Worm (Caenorhabditis elegans) whole organism, L4/young adult: ENCODE results near the gene dpy-10.

Experiments
- dao-5 ChIP-seq: sonication (generic microtip); optimal IDR thresholded peaks from 2 replicates; lab custom pipeline; 2016; ENCODE audit warnings: missing genotype, missing genetic modification characterization, moderate library complexity, missing compliant biosample characterization
- him-1 ChIP-seq: sonication (generic microtip); optimal IDR thresholded peaks from 2 replicates; lab custom pipeline; 2016; ENCODE audit warnings: missing genotype, missing genetic modification reagents, missing genetic modification characterization, missing compliant biosample characterization

DNA sequence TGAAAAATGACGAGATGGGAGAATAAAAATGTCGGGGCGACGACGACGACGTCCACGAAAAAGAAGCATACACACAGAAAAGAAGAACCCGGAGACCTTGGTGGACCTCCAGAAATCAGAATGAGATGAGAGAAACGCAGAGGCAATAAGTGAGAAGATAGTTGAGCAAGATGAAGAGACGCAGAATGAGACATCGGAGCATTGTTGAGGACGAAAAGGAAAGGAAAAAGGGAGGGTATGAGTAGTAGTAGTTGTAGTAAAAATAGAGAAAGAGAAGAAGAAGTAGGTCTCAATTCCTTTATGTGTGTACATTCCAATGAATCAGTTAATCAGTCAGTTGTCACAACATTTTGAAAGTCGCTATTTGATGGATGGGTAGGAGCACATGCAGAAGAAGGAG lies 17.3 kb upstream of the dpy-10 start, which contains the start of gene T14B4.8:
- no peak for TF ChIP-seq him-1 (tag; lab: Kevin White, UChicago)
- no peak for TF ChIP-seq dao-5 (tag; lab: Kevin White, UChicago)
